Worm (Caenorhabditis elegans) whole organism, mixed stage, embryonic: ENCODE data around the gene F01D5.2.

Experiments used
- blmp-1 ChIP-seq: fragments of 150-350 bp; optimal IDR thresholded peaks from 2 replicates; lab custom pipeline; 2014; ENCODE audit warnings: missing biosample characterization, missing genetic modification characterization
- elt-3 ChIP-seq: fragments of 150-350 bp; optimal IDR thresholded peaks from 2 replicates; lab custom pipeline; 2014; ENCODE audit warnings: missing biosample characterization, missing genetic modification characterization
- hlh-1 ChIP-seq: fragments of 150-350 bp; optimal IDR thresholded peaks from 2 replicates; lab custom pipeline; 2014; ENCODE audit warnings: missing biosample characterization, missing genetic modification reagents, missing genetic modification characterization
- mab-5 ChIP-seq: fragments of 150-350 bp; optimal IDR thresholded peaks from 2 replicates; lab custom pipeline; 2014; ENCODE audit warnings: missing biosample characterization, missing genetic modification characterization
- mep-1 ChIP-seq: fragments of 150-350 bp; optimal IDR thresholded peaks from 2 replicates; lab custom pipeline; 2017; ENCODE audit warnings: missing biosample characterization, missing genetic modification reagents, missing genetic modification characterization, inconsistent platforms
- unc-62 ChIP-seq: fragments of 150-350 bp; optimal IDR thresholded peaks from 2 replicates; lab custom pipeline; 2014; ENCODE audit warnings: missing biosample characterization, missing genetic modification reagents, missing genetic modification characterization

- TF ChIP-seq elt-3 (tag; lab: Kevin White, UChicago) (no peak), mab-5 (tag; lab: Kevin White, UChicago) (no peak), hlh-1 (peak; percentile 5), blmp-1 (tag; lab: Kevin White, UChicago) (peak; percentile 33), unc-62 (GFP tag; lab: Kevin White, UChicago) (no peak), mep-1 (tag; lab: Kevin White, UChicago) (no peak)
Observed at ce11 chrII:14046491-14046890, 47.6 kb upstream of the F01D5.2 start.
